Fruit fly (Drosophila melanogaster) whole organism, adult: ENCODE data around the gene Orp8.

Source experiments
- CG12768 ChIP-seq: fragments of 200-800 bp; sonication (Bioruptor generic); optimal IDR thresholded peaks from 2 replicates; lab custom pipeline; 2017; ENCODE audit warnings: missing biosample characterization, missing genetic modification characterization, mild to moderate bottlenecking, moderate library complexity, missing genetic modification reagents
- CG14711 ChIP-seq: fragments of 200-800 bp; sonication (Bioruptor generic); optimal IDR thresholded peaks from 2 replicates; lab custom pipeline; 2018; ENCODE audit warnings: missing biosample characterization, mild to moderate bottlenecking, missing genetic modification characterization, moderate library complexity
- CG1620 ChIP-seq: fragments of 200-800 bp; sonication (Bioruptor generic); optimal IDR thresholded peaks from 2 replicates; lab custom pipeline; 2016; ENCODE audit warnings: missing biosample characterization, missing genetic modification characterization
- CG33017 ChIP-seq: fragments of 200-800 bp; sonication (Bioruptor generic); optimal IDR thresholded peaks from 2 replicates; lab custom pipeline; 2018; ENCODE audit warnings: missing biosample characterization, mild to moderate bottlenecking, missing genetic modification characterization, moderate library complexity
- CG5204 ChIP-seq: fragments of 200-800 bp; sonication (Bioruptor generic); optimal IDR thresholded peaks from 2 replicates; lab custom pipeline; 2016; ENCODE audit warnings: missing biosample characterization, missing genetic modification characterization
- CG7045 ChIP-seq: fragments of 200-800 bp; sonication (Bioruptor generic); optimal IDR thresholded peaks from 2 replicates; lab custom pipeline; 2017; ENCODE audit warnings: missing biosample characterization, mild to moderate bottlenecking, missing genetic modification characterization
- Hr96 ChIP-seq: fragments of 200-800 bp; sonication (Bioruptor generic); optimal IDR thresholded peaks from 2 replicates; lab custom pipeline; 2016; ENCODE audit warnings: missing biosample characterization, missing genetic modification characterization
- Mnt ChIP-seq: fragments of 200-800 bp; sonication (Bioruptor generic); optimal IDR thresholded peaks from 2 replicates; lab custom pipeline; 2016; ENCODE audit warnings: missing biosample characterization, mild to moderate bottlenecking, missing genetic modification characterization
- bab1 ChIP-seq: fragments of 200-800 bp; sonication (Bioruptor generic); optimal IDR thresholded peaks from 3 replicates; lab custom pipeline; 2019; ENCODE audit warnings: missing biosample characterization, mild to moderate bottlenecking, missing genetic modification characterization, moderate library complexity
- cic ChIP-seq: fragments of 200-800 bp; sonication (Bioruptor generic); optimal IDR thresholded peaks from 2 replicates; lab custom pipeline; 2017; ENCODE audit warnings: missing biosample characterization, mild to moderate bottlenecking, missing genetic modification characterization, moderate library complexity
- kay ChIP-seq: fragments of 200-800 bp; sonication (Bioruptor generic); peaks from one replicate; lab custom pipeline; 2016; ENCODE audit warnings: missing biosample characterization, missing genetic modification characterization, borderline replicate concordance
- pad ChIP-seq: fragments of 200-800 bp; sonication (Bioruptor generic); optimal IDR thresholded peaks from 3 replicates; lab custom pipeline; 2017; ENCODE audit warnings: missing biosample characterization, missing genetic modification characterization, mild to moderate bottlenecking, moderate library complexity, missing genetic modification reagents
- tj ChIP-seq: fragments of 200-800 bp; sonication (Bioruptor generic); optimal IDR thresholded peaks from 3 replicates; lab custom pipeline; 2017; ENCODE audit warnings: missing biosample characterization, mild to moderate bottlenecking, missing genetic modification characterization, moderate library complexity

DNA sequence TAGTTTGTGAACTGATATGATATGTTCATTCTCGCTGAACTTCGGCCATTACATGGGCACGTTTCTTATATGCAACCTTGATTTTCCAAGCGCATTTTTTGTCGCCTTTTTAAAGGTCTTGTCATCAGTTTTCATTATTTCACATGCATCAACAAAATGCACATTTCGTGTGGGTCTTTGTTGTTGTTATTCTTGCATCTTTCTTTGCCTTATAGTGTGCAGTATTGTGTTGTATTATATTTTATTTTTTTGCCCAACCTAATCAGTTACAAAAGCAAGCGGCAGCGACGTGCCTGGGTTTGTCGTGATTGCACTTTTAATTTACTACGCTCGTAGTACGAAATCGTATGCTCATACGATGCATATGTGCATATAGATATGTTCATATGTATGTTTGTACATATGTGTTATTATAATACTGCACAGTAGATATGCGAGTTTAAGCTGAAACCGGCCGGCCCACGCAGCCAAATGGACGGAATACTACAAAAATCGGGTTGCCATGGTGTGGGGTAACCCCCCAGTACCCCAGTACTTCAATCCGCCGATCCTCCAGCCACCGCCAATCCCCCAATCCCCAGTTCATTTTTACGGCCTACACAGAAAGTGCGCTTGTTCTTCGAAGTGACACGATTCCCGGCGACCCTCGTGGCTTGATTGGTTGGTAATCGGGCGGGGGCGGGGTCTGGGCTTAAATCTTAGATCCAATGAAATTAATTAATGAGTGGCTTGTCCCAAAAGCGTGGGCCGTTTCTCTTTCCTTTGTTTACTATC, 34.4 kb upstream of the Orp8 start:
- TF ChIP-seq CG12768 (GFP tag; lab: Kevin White, UChicago) = peak; percentile 29
- no peak for TF ChIP-seq CG14711 (tag; lab: Kevin White, UChicago)
- TF ChIP-seq Hr96 (GFP tag; lab: Kevin White, UChicago) = no peak
- TF ChIP-seq pad (GFP tag; lab: Kevin White, UChicago) = no peak
- no peak for TF ChIP-seq CG7045
- peak; percentile 99 for TF ChIP-seq tj (GFP tag; lab: Kevin White, UChicago)
- TF ChIP-seq kay (GFP tag; lab: Kevin White, UChicago) = peak; percentile 61
- no peak for TF ChIP-seq CG1620 (GFP tag; lab: Kevin White, UChicago)
- peak; percentile 28 for TF ChIP-seq Mnt
- TF ChIP-seq bab1 (GFP tag; lab: Kevin White, UChicago) = peak; percentile 41
- TF ChIP-seq cic (GFP tag; lab: Kevin White, UChicago) = peak; percentile 95
- no peak for TF ChIP-seq CG5204
- TF ChIP-seq CG33017 (tag; lab: Kevin White, UChicago) = no peak
